Fruit fly (Drosophila melanogaster): Measurements from ENCODE around the gene tkv.

tkv gene

dm6 chr2L:5230772-5231171 lies 40.4 kb downstream of the tkv start:
- TF ChIP-seq lola (GFP tag; optimal IDR thresholded peaks at IDR 0.05) (no peak), Vsx2 (GFP tag; optimal IDR thresholded peaks at IDR 0.05; ENCODE audit: partially characterized antibody) (no peak), brk (GFP tag; optimal IDR thresholded peaks at IDR 0.05) (no peak), Dfd (GFP tag; optimal IDR thresholded peaks at IDR 0.05) (no peak), CG9705 (GFP tag; optimal IDR thresholded peaks at IDR 0.05) (no peak), tai (GFP tag; optimal IDR thresholded peaks at IDR 0.05) (no peak), dmrt93B (GFP tag; optimal IDR thresholded peaks at IDR 0.05) (no peak), Dif (GFP tag; optimal IDR thresholded peaks at IDR 0.05; ENCODE audit: partially characterized antibody) (no peak), sv (GFP tag; optimal IDR thresholded peaks at IDR 0.05) (no peak), woc (GFP tag; optimal IDR thresholded peaks at IDR 0.05) (no peak), sage (GFP tag; optimal IDR thresholded peaks at IDR 0.05) (no peak), dsf (GFP tag; optimal IDR thresholded peaks at IDR 0.05; ENCODE audit: borderline replicate concordance) (no peak), Jra (GFP tag; optimal IDR thresholded peaks at IDR 0.05) (no peak), Hr78 (GFP tag; optimal IDR thresholded peaks at IDR 0.05) (no peak), Rel (GFP tag; optimal IDR thresholded peaks at IDR 0.05) (no peak), Rel (tag; optimal IDR thresholded peaks at IDR 0.05) (no peak)

- TF ChIP-seq jim (GFP tag; optimal IDR thresholded peaks at IDR 0.05) (peak; percentile 33), Dif (GFP tag; optimal IDR thresholded peaks at IDR 0.05; ENCODE audit: partially characterized antibody) (no peak), Vsx2 (GFP tag; optimal IDR thresholded peaks at IDR 0.05; ENCODE audit: partially characterized antibody) (no peak), Mio (GFP tag; optimal IDR thresholded peaks at IDR 0.05) (no peak)
Measured at dm6 chr2L:5229735-5230347, 41.3 kb downstream of the tkv start.

dm6 chr2L:5229239-5229638 lies 41.9 kb downstream of the tkv start:
- TF ChIP-seq Myc (optimal IDR thresholded peaks at IDR 0.05) (peak; percentile 15), Rel (GFP tag; optimal IDR thresholded peaks at IDR 0.05) (no peak), Rel (tag; optimal IDR thresholded peaks at IDR 0.05) (no peak)

- TF ChIP-seq dsf (GFP tag; optimal IDR thresholded peaks at IDR 0.05; ENCODE audit: borderline replicate concordance) = no peak
- no peak for TF ChIP-seq ey (GFP tag; optimal IDR thresholded peaks at IDR 0.05)
Measured at dm6 chr2L:5228581-5229077, 42.6 kb downstream of the tkv start.

dm6 chr2L:5226891-5227554 lies 44.2 kb downstream of the tkv start:
- no peak for TF ChIP-seq jim (GFP tag; optimal IDR thresholded peaks at IDR 0.05)
- TF ChIP-seq br (GFP tag; optimal IDR thresholded peaks at IDR 0.05) = no peak
- TF ChIP-seq h (GFP tag; optimal IDR thresholded peaks at IDR 0.05) = no peak
- TF ChIP-seq sv (GFP tag; optimal IDR thresholded peaks at IDR 0.05) = no peak
- TF ChIP-seq Abd-B (GFP tag; optimal IDR thresholded peaks at IDR 0.05) = no peak
- no peak for TF ChIP-seq Dfd (GFP tag; optimal IDR thresholded peaks at IDR 0.05)
- no peak for TF ChIP-seq Jra (GFP tag; optimal IDR thresholded peaks at IDR 0.05)
- no peak for TF ChIP-seq ey (GFP tag; optimal IDR thresholded peaks at IDR 0.05)

- no peak for TF ChIP-seq Hnf4 (GFP tag; optimal IDR thresholded peaks at IDR 0.05)
- peak; percentile 12 for TF ChIP-seq rgr (GFP tag; optimal IDR thresholded peaks at IDR 0.05)
- peak; percentile 3 for TF ChIP-seq sv (GFP tag; optimal IDR thresholded peaks at IDR 0.05)
- TF ChIP-seq Vsx2 (GFP tag; optimal IDR thresholded peaks at IDR 0.05; ENCODE audit: partially characterized antibody) = no peak
- no peak for TF ChIP-seq Abd-B (GFP tag; optimal IDR thresholded peaks at IDR 0.05)
- TF ChIP-seq tai (GFP tag; optimal IDR thresholded peaks at IDR 0.05) = no peak
- no peak for TF ChIP-seq CrebA (GFP tag; optimal IDR thresholded peaks at IDR 0.05; ENCODE audit: borderline replicate concordance)
- peak; percentile 27 for TF ChIP-seq woc (GFP tag; optimal IDR thresholded peaks at IDR 0.05)
- no peak for TF ChIP-seq Jra (GFP tag; optimal IDR thresholded peaks at IDR 0.05)
- peak in 1 of 2 experiments; percentile 39 for TF ChIP-seq foxo (GFP tag; optimal IDR thresholded peaks at IDR 0.05)
Measured at dm6 chr2L:5225547-5226213, 45.5 kb downstream of the tkv start.
